Worm (Caenorhabditis elegans) whole organism, early embryonic: ENCODE data around the gene F48F7.3.

ENCODE experiments used
- B0310.2 ChIP-seq: sonication (generic microtip); optimal IDR thresholded peaks from 2 replicates; lab custom pipeline; 2016; ENCODE audit warnings: mild to moderate bottlenecking, missing genetic modification characterization, missing compliant biosample characterization
- F13C5.2 ChIP-seq: sonication (generic microtip); optimal IDR thresholded peaks from 2 replicates; lab custom pipeline; 2017; ENCODE audit warnings: mild to moderate bottlenecking, missing genetic modification characterization, inconsistent platforms, missing compliant biosample characterization
- ama-1 ChIP-seq: fragments of 150-350 bp; optimal IDR thresholded peaks from 2 replicates; lab custom pipeline; 2014
- ceh-13 ChIP-seq: fragments of 200-800 bp; sonication (Bioruptor generic); optimal IDR thresholded peaks from 2 replicates; lab custom pipeline; 2018; ENCODE audit warnings: mild to moderate bottlenecking, missing genetic modification characterization, missing compliant biosample characterization
- ceh-36 ChIP-seq: sonication (generic microtip); optimal IDR thresholded peaks from 2 replicates; lab custom pipeline; 2016; ENCODE audit warnings: missing genetic modification characterization, inconsistent platforms, missing compliant biosample characterization
- ets-7 ChIP-seq: sonication (generic microtip); optimal IDR thresholded peaks from 2 replicates; lab custom pipeline; 2016; ENCODE audit warnings: missing genotype, missing genetic modification characterization, missing compliant biosample characterization
- flt-1 ChIP-seq: fragments of 200-800 bp; sonication (Bioruptor generic); IDR thresholded peaks from 2 replicates; pipeline ENCODE4 v1.3.6; 2022; ENCODE audit warnings: missing genetic modification characterization, missing compliant biosample characterization
- hmg-4 ChIP-seq: fragments of 200-800 bp; sonication (Bioruptor generic); optimal IDR thresholded peaks from 2 replicates; lab custom pipeline; 2018; ENCODE audit warnings: mild to moderate bottlenecking, missing genetic modification characterization, missing compliant biosample characterization
- hnd-1 ChIP-seq: sonication (generic microtip); optimal IDR thresholded peaks from 2 replicates; lab custom pipeline; 2016; ENCODE audit warnings: missing genetic modification characterization, missing compliant biosample characterization
- pes-1 ChIP-seq: fragments of 200-800 bp; sonication (Bioruptor generic); IDR thresholded peaks from 2 replicates; pipeline ENCODE4 v1.3.6; 2022; ENCODE audit warnings: missing genetic modification reagents, missing genetic modification characterization, missing compliant biosample characterization
- scrt-1 ChIP-seq: fragments of 200-800 bp; sonication (Bioruptor generic); IDR thresholded peaks from 2 replicates; pipeline ENCODE4 v1.3.6; 2022; ENCODE audit warnings: missing genetic modification characterization, missing compliant biosample characterization
- tbx-11 ChIP-seq: fragments of 200-800 bp; sonication (Bioruptor generic); IDR thresholded peaks from 2 replicates; pipeline ENCODE4 v1.3.6; 2022; ENCODE audit warnings: missing genetic modification characterization, missing compliant biosample characterization

ce11 chrX:13986307-13986706 lies 23.0 kb downstream of the F48F7.3 start, which contains the start of gene irld-24:
- no peak for TF ChIP-seq hmg-4
- TF ChIP-seq scrt-1 = no peak
- TF ChIP-seq ets-7 (tag; lab: Kevin White, UChicago) = no peak
- TF ChIP-seq pes-1 (GFP tag; lab: Robert Waterston, UW) = no peak
- no peak for TF ChIP-seq ama-1 (lab: Kevin White, UChicago)
- TF ChIP-seq ceh-13 (GFP tag; lab: Kevin White, UChicago) = no peak
- TF ChIP-seq B0310.2 (tag; lab: Kevin White, UChicago) = no peak
- TF ChIP-seq flt-1 = no peak
- TF ChIP-seq tbx-11 (GFP tag; lab: Robert Waterston, UW) = no peak
- TF ChIP-seq F13C5.2 = no peak
- no peak for TF ChIP-seq ceh-36 (tag; lab: Kevin White, UChicago)
- TF ChIP-seq hnd-1 (tag; lab: Kevin White, UChicago) = no peak
